Fruit fly (Drosophila melanogaster) whole organism, prepupa: Measurements from ENCODE around the gene CG12498.

ENCODE experiments used
- Blimp-1 ChIP-seq: fragments of 200-800 bp; sonication (Bioruptor generic); optimal IDR thresholded peaks from 3 replicates; lab custom pipeline; 2017; ENCODE audit warnings: missing biosample characterization, missing genetic modification characterization, mild to moderate bottlenecking, moderate library complexity, missing genetic modification reagents
- CG10631 ChIP-seq: fragments of 200-800 bp; sonication (Bioruptor generic); optimal IDR thresholded peaks from 2 replicates; lab custom pipeline; 2016; ENCODE audit warnings: missing biosample characterization, missing genetic modification characterization
- CG10669 ChIP-seq: fragments of 200-800 bp; sonication (Bioruptor generic); optimal IDR thresholded peaks from 3 replicates; lab custom pipeline; 2018; ENCODE audit warnings: missing biosample characterization, mild to moderate bottlenecking, missing genetic modification characterization, moderate library complexity
- CG11294 ChIP-seq: fragments of 200-800 bp; sonication (Bioruptor generic); IDR thresholded peaks from 2 replicates; pipeline ENCODE4 v1.3.6; 2022; ENCODE audit warnings: missing biosample characterization, missing genetic modification characterization
- CG11902 ChIP-seq: fragments of 200-800 bp; sonication (Bioruptor generic); optimal IDR thresholded peaks from 3 replicates; lab custom pipeline; 2016; ENCODE audit warnings: missing biosample characterization, missing genetic modification characterization
- CG15336 ChIP-seq: fragments of 200-800 bp; sonication (Bioruptor generic); IDR thresholded peaks from 2 replicates; pipeline ENCODE4 v1.3.6; 2022; ENCODE audit warnings: missing biosample characterization, missing genetic modification characterization
- CG1621 ChIP-seq: fragments of 200-800 bp; sonication (Bioruptor generic); optimal IDR thresholded peaks from 3 replicates; lab custom pipeline; 2018; ENCODE audit warnings: missing biosample characterization, mild to moderate bottlenecking, missing genetic modification characterization
- CG16779 ChIP-seq: fragments of 200-800 bp; sonication (Bioruptor generic); optimal IDR thresholded peaks from 3 replicates; lab custom pipeline; 2017; ENCODE audit warnings: missing biosample characterization, mild to moderate bottlenecking, missing genetic modification characterization
- CG3032 ChIP-seq: fragments of 200-800 bp; optimal IDR thresholded peaks from 2 replicates; lab custom pipeline; 2019; ENCODE audit warnings: missing biosample characterization, mild to moderate bottlenecking, missing genetic modification characterization, moderate library complexity
- CG32006 ChIP-seq: fragments of 200-800 bp; sonication (Bioruptor generic); optimal IDR thresholded peaks from 3 replicates; lab custom pipeline; 2017; ENCODE audit warnings: missing biosample characterization, mild to moderate bottlenecking, missing genetic modification characterization
- CG3919 ChIP-seq: fragments of 200-800 bp; sonication (Bioruptor generic); optimal IDR thresholded peaks from 3 replicates; lab custom pipeline; 2016; ENCODE audit warnings: missing biosample characterization, missing genetic modification characterization
- CG6163 ChIP-seq: fragments of 200-800 bp; sonication (Bioruptor generic); IDR thresholded peaks from 3 replicates; pipeline ENCODE4 v1.3.6; 2022; ENCODE audit warnings: missing biosample characterization, missing genetic modification characterization
- CG6808 ChIP-seq: fragments of 200-800 bp; sonication (Bioruptor generic); optimal IDR thresholded peaks from 3 replicates; lab custom pipeline; 2017; ENCODE audit warnings: missing biosample characterization, missing genetic modification characterization, mild to moderate bottlenecking, moderate library complexity, missing genetic modification reagents
- CG6854 ChIP-seq: fragments of 200-800 bp; sonication (Bioruptor generic); optimal IDR thresholded peaks from 2 replicates; lab custom pipeline; 2017; ENCODE audit warnings: missing biosample characterization, mild to moderate bottlenecking, missing genetic modification characterization
- CG7368 ChIP-seq: fragments of 200-800 bp; sonication (Bioruptor generic); optimal IDR thresholded peaks from 3 replicates; lab custom pipeline; 2016; ENCODE audit warnings: missing biosample characterization, missing genetic modification characterization
- CG8632 ChIP-seq: fragments of 200-800 bp; sonication (Bioruptor generic); optimal IDR thresholded peaks from 3 replicates; lab custom pipeline; 2016; ENCODE audit warnings: missing biosample characterization, missing genetic modification characterization
- CG9139 ChIP-seq: fragments of 200-800 bp; sonication (Bioruptor generic); optimal IDR thresholded peaks from 3 replicates; lab custom pipeline; 2017; ENCODE audit warnings: missing biosample characterization, mild to moderate bottlenecking, missing genetic modification characterization
- Eip75B ChIP-seq: fragments of 200-800 bp; sonication (Bioruptor generic); optimal IDR thresholded peaks from 3 replicates; lab custom pipeline; 2016; ENCODE audit warnings: missing biosample characterization, missing genetic modification characterization
- Eip78C ChIP-seq: fragments of 200-800 bp; sonication (Bioruptor generic); peaks from one replicate; lab custom pipeline; 2016; ENCODE audit warnings: missing biosample characterization, missing genetic modification characterization
- Ets21C ChIP-seq: fragments of 200-800 bp; sonication (Bioruptor generic); optimal IDR thresholded peaks from 3 replicates; lab custom pipeline; 2016; ENCODE audit warnings: missing biosample characterization, missing genetic modification characterization
- Ets96B ChIP-seq: fragments of 200-800 bp; optimal IDR thresholded peaks from 2 replicates; lab custom pipeline; 2019; ENCODE audit warnings: missing biosample characterization, mild to moderate bottlenecking, missing genetic modification characterization, moderate library complexity
- Hr38 ChIP-seq: sonication (Bioruptor generic); optimal IDR thresholded peaks from 2 replicates; lab custom pipeline; 2016; ENCODE audit warnings: missing biosample characterization, missing genetic modification characterization
- Hr4 ChIP-seq: fragments of 200-800 bp; sonication (Bioruptor generic); optimal IDR thresholded peaks from 3 replicates; lab custom pipeline; 2016; ENCODE audit warnings: missing biosample characterization, missing genetic modification characterization
- Lpt ChIP-seq: fragments of 200-800 bp; sonication (Bioruptor generic); optimal IDR thresholded peaks from 3 replicates; lab custom pipeline; 2016; ENCODE audit warnings: missing biosample characterization, missing genetic modification characterization
- Smox ChIP-seq: fragments of 200-800 bp; sonication (Bioruptor generic); optimal IDR thresholded peaks from 3 replicates; lab custom pipeline; 2016; ENCODE audit warnings: missing biosample characterization, missing genetic modification characterization
- Sox102F ChIP-seq: fragments of 200-800 bp; sonication (Bioruptor generic); optimal IDR thresholded peaks from 2 replicates; lab custom pipeline; 2016; ENCODE audit warnings: missing biosample characterization, mild to moderate bottlenecking, missing genetic modification characterization
- Sox14 ChIP-seq: fragments of 200-800 bp; sonication (Bioruptor generic); optimal IDR thresholded peaks from 3 replicates; lab custom pipeline; 2016; ENCODE audit warnings: missing biosample characterization, missing genetic modification characterization
- Sox15 ChIP-seq: fragments of 200-800 bp; sonication (Bioruptor generic); optimal IDR thresholded peaks from 3 replicates; lab custom pipeline; 2016; ENCODE audit warnings: missing biosample characterization, missing genetic modification characterization
- achi ChIP-seq: fragments of 200-800 bp; sonication (Bioruptor generic); optimal IDR thresholded peaks from 3 replicates; lab custom pipeline; 2016; ENCODE audit warnings: missing biosample characterization, missing genetic modification characterization
- acj6 ChIP-seq: fragments of 200-800 bp; sonication (Bioruptor generic); optimal IDR thresholded peaks from 3 replicates; lab custom pipeline; 2016; ENCODE audit warnings: missing biosample characterization, missing genetic modification characterization
- cyc ChIP-seq: fragments of 200-800 bp; sonication (Bioruptor generic); optimal IDR thresholded peaks from 3 replicates; lab custom pipeline; 2016; ENCODE audit warnings: missing biosample characterization, missing genetic modification characterization
- dac ChIP-seq: fragments of 200-800 bp; sonication (Bioruptor generic); optimal IDR thresholded peaks from 2 replicates; lab custom pipeline; 2017; ENCODE audit warnings: missing biosample characterization, mild to moderate bottlenecking, missing genetic modification characterization
- dsx ChIP-seq: fragments of 200-800 bp; optimal IDR thresholded peaks from 3 replicates; lab custom pipeline; 2019; ENCODE audit warnings: missing biosample characterization, mild to moderate bottlenecking, missing genetic modification characterization, moderate library complexity; ENCODE audit not compliant: poor library complexity, severe bottlenecking
- eg ChIP-seq: fragments of 200-800 bp; sonication (Bioruptor generic); IDR thresholded peaks from 3 replicates; pipeline ENCODE4 v1.3.6; 2022; ENCODE audit warnings: missing biosample characterization, missing genetic modification characterization
- esn ChIP-seq: fragments of 200-800 bp; sonication (Bioruptor generic); optimal IDR thresholded peaks from 2 replicates; lab custom pipeline; 2016; ENCODE audit warnings: missing biosample characterization, mild to moderate bottlenecking, missing genetic modification characterization, moderate library complexity
- fd59A ChIP-seq: fragments of 200-800 bp; sonication (Bioruptor generic); optimal IDR thresholded peaks from 2 replicates; lab custom pipeline; 2017; ENCODE audit warnings: missing biosample characterization, mild to moderate bottlenecking, missing genetic modification characterization, missing genetic modification reagents
- fd85E ChIP-seq: fragments of 200-800 bp; sonication (Bioruptor generic); optimal IDR thresholded peaks from 3 replicates; lab custom pipeline; 2016; ENCODE audit warnings: missing biosample characterization, missing genetic modification characterization
- lz ChIP-seq: fragments of 200-800 bp; sonication (Bioruptor generic); optimal IDR thresholded peaks from 3 replicates; lab custom pipeline; 2016; ENCODE audit warnings: missing biosample characterization, missing genetic modification characterization
- net ChIP-seq: fragments of 200-800 bp; sonication (Bioruptor generic); optimal IDR thresholded peaks from 3 replicates; lab custom pipeline; 2016; ENCODE audit warnings: missing biosample characterization, missing genetic modification characterization
- pdm3 ChIP-seq: fragments of 200-800 bp; sonication (Bioruptor generic); optimal IDR thresholded peaks from 3 replicates; lab custom pipeline; 2016; ENCODE audit warnings: missing biosample characterization, missing genetic modification characterization
- salr ChIP-seq, 2 experiments: fragments of 200-800 bp; sonication (Bioruptor generic); optimal IDR thresholded peaks; 3 replicates each; lab custom pipeline; 2016 to 2018; ENCODE audit warnings: missing biosample characterization in 2 of 2, missing genetic modification characterization in 2 of 2, mild to moderate bottlenecking in 1 of 2
- spab ChIP-seq: fragments of 200-800 bp; sonication (Bioruptor generic); optimal IDR thresholded peaks from 2 replicates; lab custom pipeline; 2017; ENCODE audit warnings: missing biosample characterization, mild to moderate bottlenecking, missing genetic modification characterization, missing genetic modification reagents
- ss ChIP-seq, 2 experiments: fragments of 200-800 bp; sonication (Bioruptor generic); optimal IDR thresholded peaks; 2 replicates in 1 of 2; 3 replicates in 1 of 2; lab custom pipeline; 2017 to 2018; ENCODE audit warnings: mild to moderate bottlenecking in 2 of 2, missing biosample characterization in 2 of 2, missing genetic modification characterization in 2 of 2, moderate library complexity in 1 of 2
- svp ChIP-seq: fragments of 200-800 bp; sonication (Bioruptor generic); peaks from one replicate; lab custom pipeline; 2016; ENCODE audit warnings: missing biosample characterization, missing genetic modification characterization
- topi ChIP-seq: fragments of 200-800 bp; sonication (Bioruptor generic); optimal IDR thresholded peaks from 3 replicates; lab custom pipeline; 2016; ENCODE audit warnings: missing biosample characterization, missing genetic modification characterization

Gene CG12498

dm6 chrX:2787267-2787666 lies 22.4 kb upstream of the CG12498 start (continued):
- TF ChIP-seq fd59A: peak; percentile 94
- peak; percentile 93 for TF ChIP-seq CG10669 (GFP tag; lab: Kevin White, UChicago)
- TF ChIP-seq CG1621: peak; percentile 91
- peak; percentile 89 for TF ChIP-seq CG6163
- TF ChIP-seq CG16779 (tag; lab: Kevin White, UChicago): peak; percentile 92
- peak; percentile 92 for TF ChIP-seq pdm3 (GFP tag; lab: Kevin White, UChicago)
- TF ChIP-seq Smox (GFP tag; lab: Kevin White, UChicago): peak; percentile 86
- peak; percentile 92 for TF ChIP-seq achi
- peak; percentile 96 for TF ChIP-seq topi
- peak; percentile 88 for TF ChIP-seq CG7368 (GFP tag; lab: Kevin White, UChicago)
- peak; percentile 91 for TF ChIP-seq dac
- TF ChIP-seq Lpt (GFP tag; lab: Kevin White, UChicago): peak; percentile 78
- peak; percentile 79 for TF ChIP-seq Ets21C (GFP tag; lab: Kevin White, UChicago)
- TF ChIP-seq fd85E (GFP tag; lab: Kevin White, UChicago): peak; percentile 70
- peak; percentile 88 for TF ChIP-seq CG11902 (GFP tag; lab: Kevin White, UChicago)
- no peak for TF ChIP-seq Hr38 (GFP tag; lab: Kevin White, UChicago)
- TF ChIP-seq net: peak; percentile 93
- peak; percentile 89 for TF ChIP-seq CG6808 (GFP tag; lab: Kevin White, UChicago)
- peak; percentile 87 for TF ChIP-seq eg (GFP tag; lab: Robert Waterston, UW)
- TF ChIP-seq Sox14: peak; percentile 91
- peak; percentile 87 for TF ChIP-seq CG6854
- peak; percentile 79 for TF ChIP-seq CG9139 (GFP tag; lab: Kevin White, UChicago)

dm6 chrX:2787857-2788256 lies 21.8 kb upstream of the CG12498 start:
- no peak for TF ChIP-seq Sox15 (GFP tag; lab: Kevin White, UChicago)
- TF ChIP-seq Eip78C (GFP tag; lab: Kevin White, UChicago): no peak
- TF ChIP-seq CG11294 (GFP tag; lab: Robert Waterston, UW): no peak
- no peak for TF ChIP-seq Blimp-1 (GFP tag; lab: Kevin White, UChicago)
- no peak for TF ChIP-seq pdm3 (GFP tag; lab: Kevin White, UChicago)
- no peak for TF ChIP-seq Lpt (GFP tag; lab: Kevin White, UChicago)
- no peak for TF ChIP-seq spab (GFP tag; lab: Kevin White, UChicago)
- TF ChIP-seq CG15336: no peak
- TF ChIP-seq CG9139 (GFP tag; lab: Kevin White, UChicago): no peak
- TF ChIP-seq CG3919 (GFP tag; lab: Kevin White, UChicago): no peak
- no peak for TF ChIP-seq cyc (GFP tag; lab: Kevin White, UChicago)
- TF ChIP-seq CG8632 (GFP tag; lab: Kevin White, UChicago): no peak
- TF ChIP-seq, all 60 proteins: peak for 0

- TF ChIP-seq CG32006 (peak; percentile 49), Eip75B (peak; percentile 60), CG3032 (tag; lab: Kevin White, UChicago) (peak; percentile 30), svp (peak; percentile 90), CG10631 (peak; percentile 45), acj6 (GFP tag; lab: Kevin White, UChicago) (peak; percentile 54), achi (no peak), Ets96B (peak; percentile 26), Hr4 (GFP tag; lab: Kevin White, UChicago) (peak; percentile 31), dac (no peak), fd59A (peak; percentile 8), pdm3 (GFP tag; lab: Kevin White, UChicago) (peak; percentile 70), CG9139 (GFP tag; lab: Kevin White, UChicago) (no peak), Sox15 (GFP tag; lab: Kevin White, UChicago) (peak; percentile 23), esn (GFP tag; lab: Kevin White, UChicago) (peak; percentile 71), Sox102F (GFP tag; lab: Kevin White, UChicago) (peak; percentile 27), salr (GFP tag; optimal IDR thresholded peaks at IDR 0.05; lab: Kevin White, UChicago) (peak in 1 of 2 experiments; percentile 50), cyc (GFP tag; lab: Kevin White, UChicago) (peak; percentile 62), CG8632 (GFP tag; lab: Kevin White, UChicago) (peak; percentile 56), topi (peak; percentile 78), eg (GFP tag; lab: Robert Waterston, UW) (no peak), dsx (no peak), CG11902 (GFP tag; lab: Kevin White, UChicago) (peak; percentile 6), CG11294 (GFP tag; lab: Robert Waterston, UW) (no peak), Blimp-1 (GFP tag; lab: Kevin White, UChicago) (no peak), ss (GFP tag; optimal IDR thresholded peaks at IDR 0.05; lab: Kevin White, UChicago) (peak in 1 of 2 experiments; percentile 30), CG6808 (GFP tag; lab: Kevin White, UChicago) (peak; percentile 47), lz (GFP tag; lab: Kevin White, UChicago) (peak; percentile 64)
These were observed 21.2 kb upstream of the CG12498 start for dm6 chrX:2788278-2789023.
